Worm (Caenorhabditis elegans) whole organism, L4 larva: ENCODE measurements around the gene srt-63.

Source experiments
- D1046.2 ChIP-seq: fragments of 200-800 bp; sonication (Bioruptor generic); IDR thresholded peaks from 2 replicates; pipeline ENCODE4 v1.3.6; 2022; ENCODE audit warnings: missing genetic modification characterization, missing compliant biosample characterization
- F26F4.8 ChIP-seq: fragments of 200-800 bp; sonication (Bioruptor generic); conservative IDR thresholded peaks from 2 replicates; pipeline ENCODE4 v1.3.6; 2022; ENCODE audit warnings: missing genetic modification characterization, missing compliant biosample characterization
- F49E8.2 ChIP-seq: sonication (generic microtip); optimal IDR thresholded peaks from 2 replicates; lab custom pipeline; 2016; ENCODE audit warnings: missing compliant biosample characterization, mild to moderate bottlenecking, missing genetic modification characterization, borderline replicate concordance
- ZK337.2 ChIP-seq: fragments of 200-800 bp; sonication (Bioruptor generic); IDR thresholded peaks from 2 replicates; pipeline ENCODE4 v1.3.6; 2022; ENCODE audit warnings: missing genetic modification reagents, missing genetic modification characterization, missing compliant biosample characterization
- ZK546.5 ChIP-seq, 2 experiments: sonication (generic microtip); optimal IDR thresholded peaks; 2 replicates each; lab custom pipeline; 2017; ENCODE audit warnings: missing biosample characterization in 2 of 2, missing genetic modification characterization in 2 of 2
- aha-1 ChIP-seq: fragments of 150-350 bp; peaks from one replicate; lab custom pipeline; 2014; ENCODE audit warnings: missing biosample characterization, missing genetic modification characterization
- aly-2 ChIP-seq: sonication (generic microtip); optimal IDR thresholded peaks from 2 replicates; lab custom pipeline; 2018; ENCODE audit warnings: missing biosample characterization, missing genetic modification characterization
- ceh-32 ChIP-seq: sonication (generic microtip); optimal IDR thresholded peaks from 2 replicates; lab custom pipeline; 2016; ENCODE audit warnings: mild to moderate bottlenecking, missing genetic modification characterization, missing compliant biosample characterization; ENCODE audit not compliant: poor library complexity
- ceh-82 ChIP-seq: sonication (generic microtip); optimal IDR thresholded peaks from 2 replicates; lab custom pipeline; 2017; ENCODE audit warnings: missing biosample characterization, missing genetic modification characterization
- lim-7 ChIP-seq: fragments of 200-800 bp; sonication (Bioruptor generic); IDR thresholded peaks from 2 replicates; pipeline ENCODE4 v1.3.6; 2022; ENCODE audit warnings: missing genetic modification characterization, missing compliant biosample characterization
- nhr-28 ChIP-seq: fragments of 150-350 bp; optimal IDR thresholded peaks from 2 replicates; lab custom pipeline; 2014; ENCODE audit warnings: missing biosample characterization, missing genetic modification characterization
- pha-4 ChIP-seq, 2 experiments: fragments of 150-350 bp in 1 of 2; fragments of 200-800 bp in 1 of 2; sonication (Bioruptor generic) in 1 of 2; IDR thresholded peaks in 1 of 2; optimal IDR thresholded peaks in 1 of 2; 2 replicates each; pipeline versions ENCODE4 v1.3.6 to Lab custom; 2014 to 2022; ENCODE audit warnings: missing genetic modification characterization in 2 of 2, missing genetic modification reagents in 2 of 2, missing biosample characterization in 1 of 2, missing compliant biosample characterization in 1 of 2
- pqm-1 ChIP-seq: sonication (generic microtip); optimal IDR thresholded peaks from 2 replicates; lab custom pipeline; 2017; ENCODE audit warnings: missing biosample characterization, missing genetic modification characterization
- saeg-2 ChIP-seq: fragments of 200-800 bp; sonication (Bioruptor generic); IDR thresholded peaks from 2 replicates; pipeline ENCODE4 v1.3.6; 2022; ENCODE audit warnings: missing genetic modification reagents, missing genetic modification characterization, missing compliant biosample characterization
- set-16 ChIP-seq: fragments of 200-800 bp; sonication (Bioruptor generic); IDR thresholded peaks from 2 replicates; pipeline ENCODE4 v1.3.6; 2022; ENCODE audit warnings: missing genetic modification reagents, missing genetic modification characterization, missing compliant biosample characterization
- tag-97 ChIP-seq: fragments of 200-800 bp; sonication (Bioruptor generic); IDR thresholded peaks from 2 replicates; pipeline ENCODE4 v1.3.6; 2022; ENCODE audit warnings: missing genetic modification characterization, missing compliant biosample characterization
- tra-1 ChIP-seq: fragments of 200-800 bp; sonication (Bioruptor generic); IDR thresholded peaks from 2 replicates; pipeline ENCODE4 v1.3.6; 2022; ENCODE audit warnings: missing genetic modification reagents, missing genetic modification characterization, missing compliant biosample characterization
- unc-39 ChIP-seq: sonication (generic microtip); optimal IDR thresholded peaks from 2 replicates; lab custom pipeline; 2017; ENCODE audit warnings: missing biosample characterization, missing genetic modification characterization
- unc-62 ChIP-seq, 3 experiments: fragments of 150-350 bp in 1 of 3; sonication (generic microtip); optimal IDR thresholded peaks in 2 of 3; peaks in 1 of 3; 1 replicate in 1 of 3; 2 replicates in 2 of 3; lab custom pipeline; 2014 to 2017; ENCODE audit warnings: missing biosample characterization in 3 of 3, missing genetic modification characterization in 3 of 3, missing genetic modification reagents in 3 of 3, missing genotype in 1 of 3
- zfp-2 ChIP-seq: sonication (generic microtip); optimal IDR thresholded peaks from 2 replicates; lab custom pipeline; 2016; ENCODE audit warnings: mild to moderate bottlenecking, missing genetic modification characterization, missing compliant biosample characterization
- zfp-3 ChIP-seq: fragments of 200-800 bp; sonication (Bioruptor generic); conservative IDR thresholded peaks from 2 replicates; pipeline ENCODE4 v1.3.6; 2022; ENCODE audit warnings: missing genetic modification reagents, missing genetic modification characterization, missing compliant biosample characterization
- ztf-7 ChIP-seq: fragments of 150-350 bp; optimal IDR thresholded peaks from 2 replicates; lab custom pipeline; 2014; ENCODE audit warnings: missing biosample characterization, missing genetic modification characterization

Gene srt-63

ce11 chrV:3230150-3230549 is 25.8 kb downstream of the srt-63 start:
- no peak for TF ChIP-seq zfp-2 (tag; lab: Kevin White, UChicago)
- no peak for TF ChIP-seq ztf-7 (tag; lab: Kevin White, UChicago)
- TF ChIP-seq, all 104 proteins: peak for 0

- TF ChIP-seq F26F4.8 (GFP tag; lab: Robert Waterston, UW) (no peak), ZK337.2 (GFP tag; lab: Robert Waterston, UW) (no peak), unc-39 (tag; lab: Kevin White, UChicago) (no peak), zfp-2 (tag; lab: Kevin White, UChicago) (no peak), D1046.2 (GFP tag; lab: Robert Waterston, UW) (no peak), ceh-32 (tag; lab: Kevin White, UChicago) (no peak), F49E8.2 (no peak), saeg-2 (GFP tag; lab: Robert Waterston, UW) (no peak), pqm-1 (tag; lab: Kevin White, UChicago) (no peak), tra-1 (GFP tag; lab: Robert Waterston, UW) (no peak), aly-2 (tag; lab: Kevin White, UChicago) (no peak), ZK546.5 (tag; optimal IDR thresholded peaks at IDR 0.05; lab: Kevin White, UChicago) (no peak)
Measured at ce11 chrV:3227373-3227772, 28.6 kb downstream of the srt-63 start, which contains the start of gene K08D9.2. Gene K08D9.2, plus strand, starts transcription at chrV:3227673.

- TF ChIP-seq pha-4 (GFP tag; IDR thresholded peaks at IDR 0.05; lab: Robert Waterston, UW), result no peak
- no peak for TF ChIP-seq pha-4 (tag; optimal IDR thresholded peaks at IDR 0.05; lab: Kevin White, UChicago)
- TF ChIP-seq unc-62 (GFP tag; optimal IDR thresholded peaks at IDR 0.05 in 1 of 2; lab: Kevin White, UChicago), result peak in 1 of 2 experiments; percentile 31
- TF ChIP-seq unc-62 (tag; optimal IDR thresholded peaks at IDR 0.05; lab: Kevin White, UChicago), result no peak
- no peak for TF ChIP-seq ceh-82 (tag; lab: Kevin White, UChicago)
- no peak for TF ChIP-seq tag-97 (GFP tag; lab: Robert Waterston, UW)
- TF ChIP-seq lim-7 (GFP tag; lab: Robert Waterston, UW), result no peak
Measured at ce11 chrV:3218604-3219003, 37.3 kb downstream of the srt-63 start.

- TF ChIP-seq set-16 (GFP tag; lab: Robert Waterston, UW), result peak; percentile 78
- peak; percentile 9 for TF ChIP-seq aha-1
- no peak for TF ChIP-seq zfp-3 (GFP tag; lab: Robert Waterston, UW)
Measured at ce11 chrV:3210147-3210546, 45.8 kb downstream of the srt-63 start, which contains the start of gene apx-1. Gene apx-1, plus strand, starts transcription at chrV:3210196.

- peak in 1 of 2 experiments; percentile 82 for TF ChIP-seq unc-62 (GFP tag; optimal IDR thresholded peaks at IDR 0.05 in 1 of 2; lab: Kevin White, UChicago)
- no peak for TF ChIP-seq unc-62 (tag; optimal IDR thresholded peaks at IDR 0.05; lab: Kevin White, UChicago)
- TF ChIP-seq nhr-28, result no peak
Measured at ce11 chrV:3208940-3209339, 47.0 kb downstream of the srt-63 start.
